Worm (Caenorhabditis elegans) whole organism, late embryonic: Measurements from ENCODE around the gene srw-2.

ENCODE experiments used
- ama-1 ChIP-seq: fragments of 150-350 bp; optimal IDR thresholded peaks from 2 replicates; lab custom pipeline; 2014
- fax-1 ChIP-seq: sonication (generic microtip); optimal IDR thresholded peaks from 2 replicates; lab custom pipeline; 2016; ENCODE audit warnings: missing genotype, missing genetic modification characterization, missing compliant biosample characterization
- hlh-6 ChIP-seq: sonication (generic microtip); optimal IDR thresholded peaks from 2 replicates; lab custom pipeline; 2016; ENCODE audit warnings: missing genotype, missing genetic modification characterization, missing compliant biosample characterization
- lim-6 ChIP-seq: sonication (generic microtip); optimal IDR thresholded peaks from 2 replicates; lab custom pipeline; 2016; ENCODE audit warnings: missing genetic modification characterization, missing compliant biosample characterization
- nhr-11 ChIP-seq: fragments of 150-350 bp; optimal IDR thresholded peaks from 2 replicates; lab custom pipeline; 2014; ENCODE audit warnings: missing biosample characterization, missing genetic modification characterization
- pax-1 ChIP-seq: fragments of 150-350 bp; optimal IDR thresholded peaks from 2 replicates; lab custom pipeline; 2014; ENCODE audit warnings: missing biosample characterization, missing genetic modification characterization
- syd-9 ChIP-seq: sonication (generic microtip); optimal IDR thresholded peaks from 2 replicates; lab custom pipeline; 2016; ENCODE audit warnings: mild to moderate bottlenecking, missing genetic modification characterization, moderate library complexity, missing compliant biosample characterization

DNA sequence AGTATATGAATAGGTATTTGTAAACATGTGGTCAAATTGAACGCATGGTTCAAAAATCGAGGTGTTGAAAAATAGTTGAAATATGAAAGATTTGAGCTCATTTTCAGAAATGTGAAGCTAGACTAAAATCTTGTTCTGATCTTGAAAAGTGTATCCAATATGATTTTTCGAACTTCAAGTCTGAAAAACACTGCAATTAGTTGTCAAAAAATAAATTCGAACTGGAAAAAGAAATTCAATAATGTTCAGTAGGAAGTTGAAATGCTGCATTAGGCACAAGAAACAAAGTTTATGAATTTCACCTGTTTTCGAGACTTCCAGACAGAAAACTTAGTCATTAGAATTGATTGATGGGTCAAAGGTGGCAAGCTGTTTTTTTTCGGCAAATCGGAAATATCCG, 30.8 kb downstream of the srw-2 start, which contains the start of gene srh-270:
- TF ChIP-seq hlh-6 (no peak), ama-1 (no peak), nhr-11 (no peak), lim-6 (no peak), fax-1 (tag; lab: Kevin White, UChicago) (no peak), pax-1 (tag; lab: Kevin White, UChicago) (no peak), syd-9 (tag; lab: Kevin White, UChicago) (no peak)
